Worm (Caenorhabditis elegans) whole organism, L2 larva: ENCODE measurements around the gene rsp-2.
A peak's percentile ranks its signal among the peaks of the same experiment; 100 is the strongest.

Experiments used
- R02D3.7 ChIP-seq: fragments of 150-350 bp; optimal IDR thresholded peaks from 2 replicates; lab custom pipeline; 2014; ENCODE audit warnings: missing biosample characterization, missing genetic modification characterization
- Y55F3AM.14 ChIP-seq: fragments of 200-800 bp; sonication (Bioruptor generic); optimal IDR thresholded peaks from 2 replicates; lab custom pipeline; 2018; ENCODE audit warnings: mild to moderate bottlenecking, missing genetic modification characterization, missing compliant biosample characterization
- ZK546.5 ChIP-seq: sonication (generic microtip); optimal IDR thresholded peaks from 2 replicates; lab custom pipeline; 2017; ENCODE audit warnings: missing biosample characterization, missing genetic modification characterization
- alr-1 ChIP-seq: fragments of 150-350 bp; optimal IDR thresholded peaks from 2 replicates; lab custom pipeline; 2014; ENCODE audit warnings: missing biosample characterization, missing genetic modification characterization
- aly-2 ChIP-seq: fragments of 150-350 bp; optimal IDR thresholded peaks from 2 replicates; lab custom pipeline; 2014; ENCODE audit warnings: missing biosample characterization, missing genetic modification characterization
- ama-1 ChIP-seq: fragments of 150-350 bp; optimal IDR thresholded peaks from 2 replicates; lab custom pipeline; 2018; ENCODE audit warnings: inconsistent platforms
- ceh-82 ChIP-seq: fragments of 150-350 bp; optimal IDR thresholded peaks from 2 replicates; lab custom pipeline; 2014; ENCODE audit warnings: missing biosample characterization, missing genetic modification characterization
- crh-2 ChIP-seq: sonication (generic microtip); optimal IDR thresholded peaks from 2 replicates; lab custom pipeline; 2017; ENCODE audit warnings: missing biosample characterization, missing genetic modification characterization
- dmd-4 ChIP-seq: sonication (generic microtip); optimal IDR thresholded peaks from 2 replicates; lab custom pipeline; 2017; ENCODE audit warnings: missing biosample characterization, missing genetic modification characterization
- elt-1 ChIP-seq: fragments of 150-350 bp; optimal IDR thresholded peaks from 2 replicates; lab custom pipeline; 2014; ENCODE audit warnings: missing biosample characterization, missing genetic modification characterization
- elt-3 ChIP-seq: sonication (generic microtip); optimal IDR thresholded peaks from 2 replicates; lab custom pipeline; 2017; ENCODE audit warnings: missing biosample characterization, missing genetic modification characterization
- fos-1 ChIP-seq: fragments of 150-350 bp; optimal IDR thresholded peaks from 2 replicates; lab custom pipeline; 2014; ENCODE audit warnings: missing biosample characterization, missing genetic modification characterization
- gmeb-1 ChIP-seq: fragments of 150-350 bp; optimal IDR thresholded peaks from 2 replicates; lab custom pipeline; 2014; ENCODE audit warnings: missing biosample characterization, missing genetic modification characterization
- lin-13 ChIP-seq: fragments of 150-350 bp; optimal IDR thresholded peaks from 2 replicates; lab custom pipeline; 2014; ENCODE audit warnings: missing biosample characterization, missing genetic modification reagents, missing genetic modification characterization
- lsy-2 ChIP-seq, 2 experiments: fragments of 150-350 bp in 1 of 2; sonication (generic microtip) in 1 of 2; optimal IDR thresholded peaks; 2 replicates each; lab custom pipeline; 2014 to 2017; ENCODE audit warnings: missing biosample characterization in 2 of 2, missing genetic modification characterization in 2 of 2
- mab-5 ChIP-seq: fragments of 150-350 bp; optimal IDR thresholded peaks from 2 replicates; lab custom pipeline; 2014; ENCODE audit warnings: missing biosample characterization, missing genetic modification characterization
- mbf-1 ChIP-seq: sonication (generic microtip); optimal IDR thresholded peaks from 2 replicates; lab custom pipeline; 2017; ENCODE audit warnings: missing biosample characterization, missing genetic modification characterization
- mdl-1 ChIP-seq, 2 experiments: fragments of 150-350 bp in 1 of 2; sonication (generic microtip) in 1 of 2; optimal IDR thresholded peaks; 2 replicates each; lab custom pipeline; 2017; ENCODE audit warnings: missing biosample characterization in 2 of 2, missing genetic modification characterization in 2 of 2
- nhr-10 ChIP-seq: sonication (generic microtip); optimal IDR thresholded peaks from 2 replicates; lab custom pipeline; 2017; ENCODE audit warnings: missing biosample characterization, missing genetic modification characterization
- nhr-11 ChIP-seq: fragments of 150-350 bp; optimal IDR thresholded peaks from 2 replicates; lab custom pipeline; 2014; ENCODE audit warnings: missing biosample characterization, missing genetic modification characterization
- nhr-129 ChIP-seq: fragments of 150-350 bp; optimal IDR thresholded peaks from 2 replicates; lab custom pipeline; 2014; ENCODE audit warnings: missing biosample characterization, missing genetic modification characterization
- nhr-21 ChIP-seq: fragments of 150-350 bp; optimal IDR thresholded peaks from 2 replicates; lab custom pipeline; 2014; ENCODE audit warnings: missing biosample characterization, missing genetic modification characterization
- nhr-23 ChIP-seq: fragments of 150-350 bp; optimal IDR thresholded peaks from 2 replicates; lab custom pipeline; 2014; ENCODE audit warnings: missing biosample characterization, missing genetic modification reagents, missing genetic modification characterization
- nhr-25 ChIP-seq: fragments of 150-350 bp; sonication (generic microtip); optimal IDR thresholded peaks from 3 replicates; lab custom pipeline; 2014; ENCODE audit warnings: missing biosample characterization, missing genetic modification characterization
- nhr-6 ChIP-seq: fragments of 150-350 bp; optimal IDR thresholded peaks from 2 replicates; lab custom pipeline; 2014; ENCODE audit warnings: missing biosample characterization, missing genetic modification characterization
- nhr-77 ChIP-seq: fragments of 150-350 bp; optimal IDR thresholded peaks from 2 replicates; lab custom pipeline; 2014; ENCODE audit warnings: missing biosample characterization, missing genetic modification characterization
- peb-1 ChIP-seq: fragments of 150-350 bp; optimal IDR thresholded peaks from 2 replicates; lab custom pipeline; 2014; ENCODE audit warnings: missing biosample characterization, missing genetic modification characterization
- sem-4 ChIP-seq: fragments of 150-350 bp; optimal IDR thresholded peaks from 2 replicates; lab custom pipeline; 2014; ENCODE audit warnings: missing biosample characterization, missing genetic modification reagents, missing genetic modification characterization
- sma-9 ChIP-seq, 2 experiments: fragments of 150-350 bp in 1 of 2; sonication (generic microtip) in 1 of 2; optimal IDR thresholded peaks; 2 replicates each; lab custom pipeline; 2014 to 2016; ENCODE audit warnings: missing genetic modification characterization in 2 of 2, mild to moderate bottlenecking in 1 of 2, missing biosample characterization in 1 of 2, missing compliant biosample characterization in 1 of 2, missing genetic modification reagents in 1 of 2, moderate library complexity in 1 of 2
- snpc-4 ChIP-seq: fragments of 150-350 bp; optimal IDR thresholded peaks from 2 replicates; lab custom pipeline; 2014; ENCODE audit warnings: missing biosample characterization, missing genetic modification characterization
- unc-39 ChIP-seq: fragments of 150-350 bp; optimal IDR thresholded peaks from 2 replicates; lab custom pipeline; 2014; ENCODE audit warnings: missing biosample characterization, missing genetic modification characterization
- ztf-11 ChIP-seq: sonication (generic microtip); optimal IDR thresholded peaks from 2 replicates; lab custom pipeline; 2017; ENCODE audit warnings: missing biosample characterization, missing genetic modification characterization
- ztf-4 ChIP-seq: fragments of 150-350 bp; optimal IDR thresholded peaks from 2 replicates; lab custom pipeline; 2014; ENCODE audit warnings: missing biosample characterization, missing genetic modification characterization

Gene rsp-2

DNA sequence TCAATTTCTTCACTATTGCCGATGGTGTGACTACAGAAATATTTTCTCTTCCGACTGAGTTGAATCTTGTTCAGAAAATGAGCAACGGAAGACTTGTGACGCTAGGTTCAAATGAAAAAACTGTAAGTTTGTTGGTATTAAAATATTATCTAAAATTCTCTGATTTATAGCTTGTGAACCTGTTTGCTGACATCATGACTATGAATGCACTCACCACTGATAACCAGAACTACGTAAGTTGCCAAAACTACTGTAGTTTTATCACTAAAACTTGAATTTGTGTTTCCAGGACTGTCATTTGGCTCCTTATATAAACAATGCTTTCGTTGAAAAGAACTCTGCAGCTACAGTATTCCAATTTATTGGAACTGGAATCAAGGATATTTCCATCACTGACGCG lies 24.2 kb downstream of the rsp-2 start:
- TF ChIP-seq nhr-11 (tag; lab: Kevin White, UChicago), result no peak
- no peak for TF ChIP-seq snpc-4 (tag; lab: Kevin White, UChicago)
- peak; percentile 60 for TF ChIP-seq fos-1
- TF ChIP-seq R02D3.7 (tag; lab: Kevin White, UChicago), result no peak
- peak; percentile 37 for TF ChIP-seq sma-9 (GFP tag; optimal IDR thresholded peaks at IDR 0.05; lab: Kevin White, UChicago)
- TF ChIP-seq sma-9 (tag; optimal IDR thresholded peaks at IDR 0.05; lab: Kevin White, UChicago), result no peak
- TF ChIP-seq, all 48 proteins: peak for 2

DNA sequence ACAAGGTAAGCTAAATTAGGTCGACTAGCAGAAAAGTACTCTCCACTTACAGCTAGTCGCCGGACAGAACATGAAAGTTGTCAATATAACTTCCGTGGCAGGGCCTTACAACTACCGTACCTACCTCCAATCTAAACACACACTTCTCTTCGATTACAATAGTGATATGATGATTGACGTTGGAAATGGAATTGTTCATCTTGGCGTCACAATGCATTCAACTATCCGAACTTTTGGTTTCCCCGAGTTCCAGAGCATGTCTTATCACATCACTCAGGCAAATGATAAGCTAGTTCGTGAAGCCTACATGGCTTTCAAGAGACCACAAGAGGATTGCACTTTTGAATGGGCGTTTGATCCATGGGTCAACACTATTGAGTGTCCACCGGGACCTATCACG lies 25.4 kb downstream of the rsp-2 start:
- TF ChIP-seq mbf-1 (tag; lab: Kevin White, UChicago) (no peak), nhr-129 (no peak), mdl-1 (tag; optimal IDR thresholded peaks at IDR 0.05; lab: Kevin White, UChicago) (no peak), alr-1 (tag; lab: Kevin White, UChicago) (no peak), peb-1 (tag; lab: Kevin White, UChicago) (no peak), mab-5 (tag; lab: Kevin White, UChicago) (no peak), unc-39 (tag; lab: Kevin White, UChicago) (no peak), dmd-4 (tag; lab: Kevin White, UChicago) (no peak), nhr-23 (tag; lab: Kevin White, UChicago) (no peak), gmeb-1 (tag; lab: Kevin White, UChicago) (no peak), nhr-10 (tag; lab: Kevin White, UChicago) (no peak), ZK546.5 (no peak), aly-2 (tag; lab: Kevin White, UChicago) (no peak), elt-3 (tag; lab: Kevin White, UChicago) (no peak), Y55F3AM.14 (GFP tag; lab: Kevin White, UChicago) (no peak), nhr-21 (tag; lab: Kevin White, UChicago) (no peak), nhr-6 (tag; lab: Kevin White, UChicago) (no peak), sem-4 (no peak), lin-13 (GFP tag; lab: Kevin White, UChicago) (no peak), sma-9 (GFP tag; optimal IDR thresholded peaks at IDR 0.05; lab: Kevin White, UChicago) (no peak), sma-9 (tag; optimal IDR thresholded peaks at IDR 0.05; lab: Kevin White, UChicago) (no peak)

DNA sequence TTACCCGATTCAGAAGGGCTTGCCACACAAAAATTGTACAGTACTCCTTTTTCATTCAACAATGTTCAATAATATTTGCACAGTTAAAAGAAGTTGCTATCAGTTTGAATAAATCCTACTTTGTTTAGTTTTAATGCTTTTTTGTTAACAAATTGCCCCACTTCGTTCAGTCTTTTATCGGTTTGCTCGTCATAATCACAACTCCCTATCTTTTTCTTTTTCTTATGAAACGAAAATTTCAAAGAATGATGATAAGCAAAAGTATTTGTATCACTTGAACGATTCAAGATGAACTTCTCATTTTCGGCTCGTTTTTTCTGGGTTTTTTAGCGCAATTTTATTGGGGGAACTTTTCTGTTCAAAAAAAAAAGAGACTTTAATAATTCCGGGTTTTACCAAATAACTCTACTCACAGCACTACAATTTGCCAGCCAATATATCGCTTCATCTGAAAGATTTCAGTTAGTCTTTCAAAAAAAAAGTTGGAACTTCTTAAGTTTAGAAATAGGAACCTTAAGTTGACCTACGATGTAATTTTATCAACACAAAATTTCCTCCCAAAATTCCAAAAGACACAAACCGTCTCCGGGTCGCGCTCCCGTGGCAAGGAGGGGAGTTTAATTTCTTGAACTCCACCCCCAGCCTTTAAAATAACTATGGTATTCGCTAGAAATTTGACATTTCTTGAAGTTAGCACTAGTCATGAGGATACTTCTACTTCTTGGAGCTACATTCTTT lies 28.0 kb downstream of the rsp-2 start, which contains the start of gene C05D12.3:
Gene C05D12.3, plus strand, starts transcription at position 688 of the 738 bp plus-strand sequence.
- no peak for TF ChIP-seq elt-1 (tag; lab: Kevin White, UChicago)
- TF ChIP-seq fos-1, result peak; percentile 68
- TF ChIP-seq, all 48 proteins: peak for 1

DNA sequence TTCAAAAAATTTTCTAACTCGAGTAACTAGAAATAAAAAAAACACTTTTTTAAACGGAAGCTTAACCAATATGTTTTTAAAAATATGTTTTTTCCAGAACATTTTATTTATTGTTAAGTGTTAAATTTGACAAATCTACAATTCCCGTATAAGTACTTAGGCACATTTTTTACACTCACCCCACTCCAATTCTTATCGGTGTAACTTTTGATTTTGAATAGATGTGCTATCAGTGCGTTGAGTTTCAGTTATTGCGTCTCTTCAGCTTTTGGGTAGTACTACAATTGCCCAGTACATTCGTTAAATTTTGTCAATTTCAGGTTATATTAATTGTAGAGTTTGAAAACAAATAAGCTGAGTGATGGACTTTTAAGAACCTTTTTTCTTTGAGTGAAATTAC lies 28.7 kb downstream of the rsp-2 start:
- TF ChIP-seq ztf-11 (tag; lab: Kevin White, UChicago) (no peak), fos-1 (peak; percentile 59)

DNA sequence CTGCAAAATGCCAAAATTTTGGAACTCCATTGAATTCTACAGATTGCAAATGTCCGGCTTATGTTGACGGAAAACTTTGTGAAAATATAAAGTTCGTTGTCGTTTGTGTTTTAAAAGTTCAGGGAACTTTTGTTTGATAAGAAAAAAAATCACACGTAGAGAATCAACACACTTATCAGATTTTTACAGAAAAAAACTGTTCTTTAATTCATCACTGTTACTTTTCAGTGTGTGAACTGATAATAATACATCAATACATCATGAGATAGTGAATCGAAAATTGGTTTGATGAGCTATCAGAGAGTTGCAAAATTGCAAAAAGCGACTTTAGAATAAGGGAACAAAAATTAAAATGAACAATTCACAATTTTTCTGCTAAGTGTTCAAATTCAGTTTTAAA lies 34.3 kb downstream of the rsp-2 start:
- TF ChIP-seq fos-1 (peak; percentile 80), nhr-23 (tag; lab: Kevin White, UChicago) (no peak)
- TF ChIP-seq, all 48 proteins: peak for 1

DNA sequence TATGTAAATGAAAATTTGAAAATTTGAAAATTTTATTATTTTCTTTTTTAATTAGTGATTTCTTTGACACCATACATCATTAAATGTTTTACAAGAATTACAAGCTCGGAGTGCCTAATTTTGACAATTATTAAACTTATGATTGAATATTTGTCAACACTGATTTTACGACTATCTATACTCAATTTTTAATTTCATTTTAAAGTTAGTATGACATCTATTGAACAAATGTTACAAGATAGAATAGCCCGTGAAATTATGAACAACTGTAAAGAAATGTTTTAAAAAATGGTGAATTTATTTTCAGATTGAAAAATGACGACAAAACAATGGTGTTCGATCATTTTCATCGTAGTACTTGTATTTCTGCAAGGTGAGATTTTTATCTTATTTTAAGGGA lies 34.8 kb downstream of the rsp-2 start, which contains the start of gene C05D12.2:
Gene C05D12.2, plus strand, starts transcription at position 301 of the 400 bp plus-strand sequence.
- TF ChIP-seq peb-1 (tag; lab: Kevin White, UChicago) (no peak), alr-1 (tag; lab: Kevin White, UChicago) (no peak), mdl-1 (tag; optimal IDR thresholded peaks at IDR 0.05; lab: Kevin White, UChicago) (no peak), unc-39 (tag; lab: Kevin White, UChicago) (no peak), aly-2 (tag; lab: Kevin White, UChicago) (no peak), ceh-82 (tag; lab: Kevin White, UChicago) (no peak), nhr-23 (tag; lab: Kevin White, UChicago) (no peak)

DNA sequence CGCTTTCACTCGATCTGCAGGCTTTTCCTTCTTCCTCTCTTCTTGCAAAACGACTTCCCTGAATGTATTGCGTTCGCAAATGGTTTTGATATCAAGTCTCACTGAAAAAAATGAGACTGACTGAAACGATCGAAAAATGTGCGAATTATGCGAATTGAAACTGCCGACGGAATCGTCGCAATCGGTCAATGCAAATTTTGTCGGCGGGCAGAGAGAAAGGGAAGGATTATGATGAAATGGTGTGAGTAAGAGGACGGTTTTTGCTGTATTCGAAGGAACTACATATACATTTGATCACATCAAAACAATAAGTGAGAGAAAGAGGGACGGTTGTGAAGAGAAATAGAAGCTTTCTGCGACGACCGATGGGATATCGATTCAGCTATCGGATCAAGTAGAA lies 37.1 kb downstream of the rsp-2 start, which contains the start of gene C05D12.1:
Gene C05D12.1, minus strand, starts transcription at position 101 of the 400 bp plus-strand sequence.
- no peak for TF ChIP-seq sem-4
- TF ChIP-seq gmeb-1 (tag; lab: Kevin White, UChicago), result no peak
- TF ChIP-seq nhr-77, result no peak
- TF ChIP-seq lsy-2 (tag; optimal IDR thresholded peaks at IDR 0.05; lab: Kevin White, UChicago), result no peak
- TF ChIP-seq mdl-1 (tag; optimal IDR thresholded peaks at IDR 0.05; lab: Kevin White, UChicago), result no peak
- no peak for TF ChIP-seq dmd-4 (tag; lab: Kevin White, UChicago)
- no peak for TF ChIP-seq ztf-4 (tag; lab: Kevin White, UChicago)
- TF ChIP-seq nhr-6 (tag; lab: Kevin White, UChicago), result no peak
- no peak for TF ChIP-seq ama-1
- no peak for TF ChIP-seq nhr-25 (tag; lab: Kevin White, UChicago)
- no peak for TF ChIP-seq mbf-1 (tag; lab: Kevin White, UChicago)
- no peak for TF ChIP-seq crh-2 (tag; lab: Kevin White, UChicago)
